Fruit fly (Drosophila melanogaster): Measurements from ENCODE around the gene CG3402.
A peak's percentile ranks its signal among the peaks of the same experiment; 100 is the strongest.

CG3402 gene

DNA sequence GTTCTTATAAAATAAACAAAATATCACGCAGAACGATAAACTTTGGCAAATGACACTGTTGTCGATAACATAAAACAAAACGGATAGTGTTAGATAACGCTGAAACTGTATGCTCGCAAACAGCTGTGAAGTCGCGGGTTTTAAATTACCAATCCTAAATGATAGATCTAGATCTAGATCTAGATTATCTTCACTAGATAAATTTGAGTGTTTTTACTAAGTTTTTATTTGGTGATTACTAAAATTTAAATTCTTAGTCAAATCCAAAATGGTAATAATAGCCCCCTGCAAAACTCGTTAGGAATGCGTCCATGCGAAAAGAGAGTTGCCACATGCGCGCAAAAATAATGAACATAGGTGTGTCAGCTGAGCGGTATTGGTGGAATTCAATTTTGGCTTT is 1.3 kb upstream of the CG3402 start, which contains the start of the genes MED30 and Rev1 (continued):
- TF ChIP-seq CG14710 (tag; optimal IDR thresholded peaks at IDR 0.05): peak; percentile 93
- TF ChIP-seq grn (GFP tag; optimal IDR thresholded peaks at IDR 0.05): peak; percentile 93
- TF ChIP-seq CkIIα-i1 (GFP tag; IDR thresholded peaks at IDR 0.05): 0 out of 2 replicates have a peak, but pooled peaks have one; percentile 36
- peak; percentile 85 for TF ChIP-seq CG10979 (tag; optimal IDR thresholded peaks at IDR 0.05)
- peak; percentile 83 for TF ChIP-seq CG4328 (GFP tag; optimal IDR thresholded peaks at IDR 0.05)
- peak; percentile 95 for TF ChIP-seq Fer1 (GFP tag; optimal IDR thresholded peaks at IDR 0.05)
- TF ChIP-seq dati (GFP tag; IDR thresholded peaks at IDR 0.05): peak; percentile 72; the same call in 1 of the 2 replicates
- TF ChIP-seq Rx (GFP tag; IDR thresholded peaks at IDR 0.05): peak; percentile 88
- peak; percentile 84 for TF ChIP-seq seq (GFP tag; IDR thresholded peaks at IDR 0.05)
- TF ChIP-seq exex (tag; optimal IDR thresholded peaks at IDR 0.05): peak; percentile 82
- TF ChIP-seq so (GFP tag; IDR thresholded peaks at IDR 0.05): peak; percentile 88; the same call in 2 of the 3 replicates
- TF ChIP-seq pros (GFP tag; optimal IDR thresholded peaks at IDR 0.05): no peak
- TF ChIP-seq CG6654 (GFP tag; optimal IDR thresholded peaks at IDR 0.05): peak; percentile 52
- TF ChIP-seq CG10274 (GFP tag; optimal IDR thresholded peaks at IDR 0.05): peak; percentile 59
- TF ChIP-seq Hey (tag; optimal IDR thresholded peaks at IDR 0.05): peak; percentile 61
- peak; percentile 98 for TF ChIP-seq lilli (GFP tag; optimal IDR thresholded peaks at IDR 0.05)
- TF ChIP-seq CG6254 (GFP tag; optimal IDR thresholded peaks at IDR 0.05): peak; percentile 71
- peak; percentile 84 for TF ChIP-seq Asciz (GFP tag; optimal IDR thresholded peaks at IDR 0.05)
- TF ChIP-seq CHES-1-like (GFP tag; optimal IDR thresholded peaks at IDR 0.05): peak; percentile 98
- peak; percentile 90 for TF ChIP-seq CG3995 (GFP tag; optimal IDR thresholded peaks at IDR 0.05)
- peak; percentile 57 for TF ChIP-seq HLH4C (GFP tag; IDR thresholded peaks at IDR 0.05; ENCODE audit: partially characterized antibody)
- peak; percentile 91 for TF ChIP-seq Bdp1 (GFP tag; optimal IDR thresholded peaks at IDR 0.05)
- no peak; the same call in 2 of the 3 replicates for TF ChIP-seq zen2 (GFP tag; IDR thresholded peaks at IDR 0.05; ENCODE audit: partially characterized antibody)
- peak; percentile 95 for TF ChIP-seq repo (GFP tag; optimal IDR thresholded peaks at IDR 0.05)
- TF ChIP-seq dpn (GFP tag; optimal IDR thresholded peaks at IDR 0.05): peak; percentile 97
- TF ChIP-seq Lpt (GFP tag; optimal IDR thresholded peaks at IDR 0.05): no peak
- no peak for TF ChIP-seq abd-A (tag; optimal IDR thresholded peaks at IDR 0.05)
- peak; percentile 95 for TF ChIP-seq Gug (GFP tag; IDR thresholded peaks at IDR 0.05)

DNA sequence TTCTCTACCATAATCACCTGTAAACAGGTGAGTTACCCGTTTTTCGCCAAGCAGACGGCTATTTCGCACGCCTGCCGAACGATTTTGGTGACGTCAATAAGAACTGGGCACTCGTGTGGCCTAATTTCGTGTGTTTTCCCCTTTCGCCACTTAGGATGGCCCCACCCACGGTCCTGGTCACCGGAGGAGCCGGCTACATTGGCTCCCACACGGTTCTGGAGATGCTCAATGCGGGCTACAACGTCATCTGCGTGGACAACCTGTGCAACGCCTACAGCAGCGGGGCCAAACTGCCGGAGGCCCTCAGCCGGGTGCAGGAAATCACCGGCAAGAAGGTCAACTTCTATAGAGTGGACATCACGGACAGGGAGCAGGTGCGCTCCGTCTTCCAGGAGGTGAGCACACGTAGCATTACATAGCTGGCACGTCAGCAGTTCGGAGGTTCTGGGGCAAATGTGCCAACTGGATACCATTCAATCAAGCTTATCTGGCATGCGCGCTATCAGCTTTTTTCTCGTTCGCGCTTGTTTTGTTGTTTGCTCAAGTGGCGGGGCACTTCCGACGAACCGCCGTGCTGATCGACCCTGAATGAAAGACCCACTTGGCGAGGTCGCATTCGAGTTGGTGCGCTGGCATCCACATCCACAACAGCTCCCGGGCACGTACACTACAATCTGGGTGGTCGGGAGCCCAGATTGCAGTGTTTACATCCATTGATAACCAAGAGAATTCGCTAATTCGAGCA is 3.5 kb downstream of the CG3402 start:
- peak; percentile 36 for TF ChIP-seq sens (GFP tag)
- TF ChIP-seq slbo (GFP tag; IDR thresholded peaks at IDR 0.05): no peak
- TF ChIP-seq CG17802 (tag; optimal IDR thresholded peaks at IDR 0.05): no peak
- TF ChIP-seq tin (GFP tag; optimal IDR thresholded peaks at IDR 0.05): no peak
- peak; percentile 51 for TF ChIP-seq ftz-f1 (GFP tag; optimal IDR thresholded peaks at IDR 0.05)
- TF ChIP-seq CG1647 (GFP tag; optimal IDR thresholded peaks at IDR 0.05): no peak
- TF ChIP-seq prd (optimal IDR thresholded peaks at IDR 0.05): no peak
- TF ChIP-seq prd (GFP tag; IDR thresholded peaks at IDR 0.05): peak; percentile 13; the same call in 1 of the 3 replicates
- no peak for TF ChIP-seq al (GFP tag; IDR thresholded peaks at IDR 0.05)
- peak; percentile 13 for TF ChIP-seq CG34376 (GFP tag; optimal IDR thresholded peaks at IDR 0.05)
- peak; percentile 36 for TF ChIP-seq mirr (GFP tag; optimal IDR thresholded peaks at IDR 0.05)
- TF ChIP-seq CG16779 (GFP tag; IDR thresholded peaks at IDR 0.05): no peak
- no peak for TF ChIP-seq wor (GFP tag; IDR thresholded peaks at IDR 0.05)
- TF ChIP-seq Ptx1 (GFP tag; IDR thresholded peaks at IDR 0.05): no peak
- TF ChIP-seq Ets65A (GFP tag): peak; percentile 9
- TF ChIP-seq org-1 (GFP tag; optimal IDR thresholded peaks at IDR 0.05): no peak
- TF ChIP-seq Lhr (GFP tag; optimal IDR thresholded peaks at IDR 0.05): no peak
- TF ChIP-seq aop (GFP tag; IDR thresholded peaks at IDR 0.05): 0 out of 2 replicates have a peak, but pooled peaks have one; percentile 10
- TF ChIP-seq kay (GFP tag; optimal IDR thresholded peaks at IDR 0.05): no peak
- TF ChIP-seq sug (tag; optimal IDR thresholded peaks at IDR 0.05): peak; percentile 31
- TF ChIP-seq Med (GFP tag): peak; percentile 20
- TF ChIP-seq Rfx (GFP tag; IDR thresholded peaks at IDR 0.05): 0 out of 2 replicates have a peak, but pooled peaks have one; percentile 4
- TF ChIP-seq CkIIα-i1 (GFP tag; IDR thresholded peaks at IDR 0.05): 0 out of 2 replicates have a peak, but pooled peaks have one; percentile 4
- TF ChIP-seq lab (GFP tag; optimal IDR thresholded peaks at IDR 0.05): peak; percentile 51

All from whole organism, embryonic.